Worm (Caenorhabditis elegans) whole organism, L4/young adult: ENCODE results near the gene Y54E2A.9.

Experiments
- W03F9.2 ChIP-seq: fragments of 150-350 bp; optimal IDR thresholded peaks from 2 replicates; lab custom pipeline; 2014; ENCODE audit warnings: missing biosample characterization, missing genetic modification characterization
- dao-5 ChIP-seq: sonication (generic microtip); optimal IDR thresholded peaks from 2 replicates; lab custom pipeline; 2016; ENCODE audit warnings: missing genotype, missing genetic modification characterization, moderate library complexity, missing compliant biosample characterization
- him-1 ChIP-seq: sonication (generic microtip); optimal IDR thresholded peaks from 2 replicates; lab custom pipeline; 2016; ENCODE audit warnings: missing genotype, missing genetic modification reagents, missing genetic modification characterization, missing compliant biosample characterization

Y54E2A.9 gene

DNA sequence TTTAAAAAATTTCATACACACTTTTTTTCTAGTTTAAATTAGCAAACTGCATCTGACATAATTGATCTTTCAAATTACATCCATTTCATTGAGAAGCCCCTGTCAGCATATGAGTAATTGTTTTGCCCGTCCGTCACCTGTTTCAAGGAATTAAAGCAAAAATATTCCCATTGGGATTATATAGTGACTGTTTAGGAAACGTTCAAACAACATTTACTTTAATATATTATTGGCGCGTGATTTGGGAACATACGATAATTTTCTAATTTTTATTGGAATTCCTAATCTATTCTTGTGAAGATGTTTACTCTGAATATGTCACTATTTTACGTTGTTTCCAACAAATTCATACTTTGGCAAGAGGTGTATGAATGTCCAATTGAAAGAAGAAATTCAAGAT lies 19.9 kb upstream of the Y54E2A.9 start, which contains the start of gene srt-11:
TSS of gene srt-11 (plus strand) at position 301 of the 400 bp plus-strand sequence.
- TF ChIP-seq dao-5 (tag; lab: Kevin White, UChicago) (no peak), him-1 (no peak), W03F9.2 (no peak)

DNA sequence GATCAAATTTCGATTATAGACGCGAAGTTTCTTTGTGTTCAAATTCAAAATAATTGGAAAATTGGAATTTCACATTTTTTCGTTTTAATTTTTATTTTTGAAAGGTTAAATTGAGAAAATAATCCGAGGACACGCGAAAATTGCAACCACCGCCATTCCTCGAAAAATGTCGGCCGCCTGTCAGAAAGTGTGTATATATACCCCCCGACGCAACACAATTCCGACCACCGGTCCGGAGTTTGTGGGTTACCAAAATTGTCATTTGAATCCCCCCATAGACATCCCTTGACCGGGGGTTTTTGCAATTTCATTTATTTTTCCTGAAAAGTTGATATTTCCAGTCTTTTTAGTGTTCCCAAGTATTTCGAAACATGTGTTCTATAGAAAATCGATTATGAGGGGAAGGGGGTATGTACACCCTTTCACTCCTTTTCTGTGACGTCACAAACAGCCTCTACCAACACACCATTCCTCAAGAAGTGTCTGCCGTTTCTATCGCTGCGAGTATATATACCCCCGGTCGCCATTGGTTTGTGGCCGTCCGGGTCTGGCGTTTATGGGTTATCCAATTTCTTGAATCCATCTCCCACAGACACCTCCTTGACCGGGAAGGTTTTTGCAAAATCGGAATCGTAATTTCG lies 18.6 kb upstream of the Y54E2A.9 start, which contains the start of gene W01D2.3:
TSS of gene W01D2.3 (minus strand) at position 51 of the 641 bp plus-strand sequence.
- peak; percentile 33 for TF ChIP-seq W03F9.2
- TF ChIP-seq dao-5 (tag; lab: Kevin White, UChicago): peak; percentile 71
- TF ChIP-seq him-1: peak; percentile 32

DNA sequence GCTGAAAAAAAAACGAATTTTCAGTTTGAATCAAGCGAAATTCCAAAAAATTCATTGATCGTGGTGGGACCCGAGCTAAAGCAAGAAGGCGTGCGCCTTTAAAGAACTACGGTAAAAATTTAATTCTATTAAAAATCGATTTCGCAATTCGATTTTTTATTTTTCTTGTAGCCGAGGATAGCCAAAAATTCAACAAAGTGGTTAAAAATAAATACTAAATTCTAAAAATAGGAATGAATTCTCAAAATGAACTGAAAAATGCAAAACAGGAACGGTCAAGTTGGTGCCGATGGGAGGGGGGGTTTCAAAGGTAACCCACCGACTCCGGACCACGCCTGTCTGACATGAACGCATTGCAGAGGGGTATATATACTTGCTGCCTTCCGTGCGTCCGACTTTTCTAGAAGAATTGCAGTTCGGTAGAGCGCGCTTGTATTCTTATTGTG lies 15.3 kb upstream of the Y54E2A.9 start:
- TF ChIP-seq dao-5 (tag; lab: Kevin White, UChicago) (no peak), him-1 (peak; percentile 5), W03F9.2 (no peak)

DNA sequence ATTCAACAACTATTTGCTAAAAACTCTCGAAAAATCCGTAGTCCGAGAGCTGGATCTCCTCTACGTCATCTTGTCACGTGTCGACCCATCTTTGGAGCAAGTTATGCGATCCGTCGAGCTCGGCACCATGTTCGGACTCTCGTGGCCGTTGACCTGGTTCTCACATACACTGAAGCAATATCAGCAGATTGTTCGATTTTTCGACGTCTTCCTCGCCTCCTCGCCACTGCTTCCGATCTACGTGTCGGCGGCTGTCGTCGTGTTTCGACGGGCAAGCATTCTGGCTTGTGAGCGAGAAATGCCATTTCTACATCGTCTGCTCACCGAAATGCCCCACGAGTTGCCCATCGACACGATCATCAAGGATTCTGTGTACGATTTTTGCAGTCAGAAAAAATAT lies 13.6 kb upstream of the Y54E2A.9 start:
- TF ChIP-seq W03F9.2 (no peak), dao-5 (tag; lab: Kevin White, UChicago) (no peak), him-1 (no peak)

DNA sequence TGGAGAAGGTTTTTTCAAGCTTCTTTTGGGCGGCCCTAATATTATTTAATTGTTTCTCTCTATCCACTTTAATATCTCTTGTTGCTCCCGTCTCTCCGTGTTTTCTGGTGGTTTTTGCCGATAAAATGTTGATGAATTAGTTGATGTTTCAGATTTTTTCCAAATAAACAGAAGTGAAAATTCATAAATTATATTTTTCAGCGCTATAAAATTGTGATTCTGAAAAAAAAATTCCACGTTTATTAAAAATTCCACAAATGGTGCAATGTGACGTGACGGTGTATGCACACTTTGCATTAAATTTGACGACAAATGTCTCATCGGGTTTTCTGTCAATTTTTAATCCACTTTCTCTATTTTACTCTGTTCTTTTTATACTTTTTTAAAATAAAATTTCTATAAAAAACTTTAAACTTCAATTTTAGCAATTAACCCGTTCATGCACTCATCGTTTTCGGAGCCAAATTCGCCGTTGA lies 12.3 kb upstream of the Y54E2A.9 start, which contains the start of gene tbc-20:
TSS of gene tbc-20 (plus strand) at position 426 of the 476 bp plus-strand sequence.
- no peak for TF ChIP-seq dao-5 (tag; lab: Kevin White, UChicago)
- no peak for TF ChIP-seq him-1
- TF ChIP-seq W03F9.2: peak; percentile 37

DNA sequence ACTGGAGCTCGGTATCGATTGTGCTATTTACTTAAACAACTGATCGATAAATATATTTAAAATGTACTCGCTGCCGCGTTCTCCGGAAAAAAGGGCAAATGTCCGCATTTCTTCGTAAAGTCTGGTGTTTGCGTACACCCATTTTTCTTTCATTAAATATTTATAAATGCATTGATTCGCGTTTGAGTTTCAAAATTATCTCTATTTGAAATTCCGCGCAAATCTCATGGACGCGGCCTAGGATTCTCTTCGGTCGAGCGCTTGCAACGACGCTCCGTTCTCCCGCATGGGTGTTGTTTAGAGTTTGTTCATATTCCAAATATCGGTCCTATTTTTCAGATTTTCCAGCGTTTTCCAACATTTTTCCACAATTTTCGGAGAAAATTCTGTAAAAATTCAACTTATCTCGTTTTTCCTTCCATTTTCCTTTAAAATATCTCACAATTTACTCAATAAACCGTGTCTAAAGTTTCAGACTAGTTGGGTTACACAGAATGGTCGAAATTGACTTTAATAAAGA lies 9.2 kb upstream of the Y54E2A.9 start, which contains the start of gene eif-3.B:
TSS of gene eif-3.B (plus strand) at position 470 of the 520 bp plus-strand sequence.
- no peak for TF ChIP-seq dao-5 (tag; lab: Kevin White, UChicago)
- peak; percentile 83 for TF ChIP-seq W03F9.2
- peak; percentile 42 for TF ChIP-seq him-1

DNA sequence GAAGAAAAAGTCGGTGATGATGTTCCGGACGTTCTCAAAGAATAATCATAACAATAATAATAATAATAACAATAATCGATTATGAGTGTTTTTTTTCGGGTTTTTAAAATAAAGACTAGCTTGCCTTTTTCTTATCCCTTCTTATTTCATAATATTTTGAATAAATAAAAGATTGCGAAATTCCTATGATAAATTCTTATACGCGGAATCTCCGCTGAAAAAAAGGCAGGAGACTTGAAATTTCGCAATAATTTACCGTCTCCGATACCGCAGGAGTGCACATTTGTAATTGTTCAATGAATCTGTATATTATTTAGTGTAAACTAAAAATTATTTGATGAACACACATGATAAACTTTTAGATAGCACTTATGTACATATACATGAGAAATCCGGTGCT lies 6.7 kb upstream of the Y54E2A.9 start:
- TF ChIP-seq dao-5 (tag; lab: Kevin White, UChicago): no peak
- TF ChIP-seq W03F9.2: no peak
- TF ChIP-seq him-1: no peak

DNA sequence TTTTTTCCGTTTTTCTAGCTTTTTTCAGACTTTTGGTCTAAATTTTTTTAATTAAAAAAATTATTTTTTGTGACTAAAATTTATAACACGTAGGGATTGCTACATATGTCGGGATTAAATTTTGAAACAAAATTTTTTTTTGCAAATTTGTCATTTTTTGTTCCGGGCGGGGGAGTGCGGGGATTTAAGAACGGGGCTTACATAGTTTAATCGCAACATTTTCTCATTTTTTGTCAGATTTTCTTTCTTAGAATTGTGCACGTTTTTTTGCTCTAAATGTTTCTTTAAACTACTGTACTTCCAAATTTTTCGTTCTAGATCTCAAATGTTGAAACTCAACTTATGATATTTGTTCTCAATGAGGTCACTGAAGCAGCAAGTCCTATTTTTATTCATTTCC lies 4.9 kb upstream of the Y54E2A.9 start, which contains the start of gene Y54E2A.10:
TSS of gene Y54E2A.10 (plus strand) at position 301 of the 400 bp plus-strand sequence.
- TF ChIP-seq W03F9.2 (no peak), him-1 (no peak), dao-5 (tag; lab: Kevin White, UChicago) (no peak)

DNA sequence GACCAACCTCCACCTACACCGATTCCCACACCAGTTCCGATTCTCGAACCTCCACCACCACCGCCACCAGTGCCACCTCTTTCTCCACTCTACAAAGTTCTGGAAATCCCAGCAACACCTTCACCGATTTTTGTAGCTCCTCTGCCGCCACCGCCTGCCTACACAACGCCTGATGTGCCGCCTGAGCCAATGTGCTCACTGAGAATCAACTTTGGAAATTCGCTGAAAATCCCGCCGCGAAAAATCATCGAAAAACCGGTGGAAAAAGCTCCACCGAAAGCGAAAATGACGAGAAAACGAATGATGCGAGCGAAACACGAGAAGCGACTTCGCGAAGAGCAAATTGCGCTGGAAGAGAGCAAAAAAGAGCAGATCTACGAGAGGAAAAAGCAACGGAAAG lies 6.0 kb downstream of the Y54E2A.9 start:
- TF ChIP-seq dao-5 (tag; lab: Kevin White, UChicago): no peak

DNA sequence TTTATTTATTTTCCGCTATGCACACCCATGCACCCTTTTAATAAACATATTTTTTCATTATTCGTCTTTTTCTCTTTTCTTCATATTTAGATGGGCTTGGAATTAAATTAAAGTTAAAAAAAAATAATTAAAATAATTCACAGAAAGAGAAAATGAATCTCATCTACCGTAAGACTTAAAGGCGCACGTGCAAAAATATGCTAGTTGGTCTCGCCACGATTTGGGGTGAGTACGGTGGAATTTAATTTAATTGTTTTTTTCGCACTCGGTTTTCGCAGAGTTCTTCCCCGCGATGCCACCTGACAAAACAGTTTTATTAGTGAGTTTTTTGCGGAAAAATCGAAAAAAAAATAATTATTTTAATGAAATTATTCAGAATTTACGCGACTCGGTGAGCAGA lies 7.7 kb downstream of the Y54E2A.9 start, which contains the start of gene Y54E2A.8:
TSS of gene Y54E2A.8 (plus strand) at position 254 of the 400 bp plus-strand sequence.
- TF ChIP-seq dao-5 (tag; lab: Kevin White, UChicago) (no peak), him-1 (no peak), W03F9.2 (no peak)

DNA sequence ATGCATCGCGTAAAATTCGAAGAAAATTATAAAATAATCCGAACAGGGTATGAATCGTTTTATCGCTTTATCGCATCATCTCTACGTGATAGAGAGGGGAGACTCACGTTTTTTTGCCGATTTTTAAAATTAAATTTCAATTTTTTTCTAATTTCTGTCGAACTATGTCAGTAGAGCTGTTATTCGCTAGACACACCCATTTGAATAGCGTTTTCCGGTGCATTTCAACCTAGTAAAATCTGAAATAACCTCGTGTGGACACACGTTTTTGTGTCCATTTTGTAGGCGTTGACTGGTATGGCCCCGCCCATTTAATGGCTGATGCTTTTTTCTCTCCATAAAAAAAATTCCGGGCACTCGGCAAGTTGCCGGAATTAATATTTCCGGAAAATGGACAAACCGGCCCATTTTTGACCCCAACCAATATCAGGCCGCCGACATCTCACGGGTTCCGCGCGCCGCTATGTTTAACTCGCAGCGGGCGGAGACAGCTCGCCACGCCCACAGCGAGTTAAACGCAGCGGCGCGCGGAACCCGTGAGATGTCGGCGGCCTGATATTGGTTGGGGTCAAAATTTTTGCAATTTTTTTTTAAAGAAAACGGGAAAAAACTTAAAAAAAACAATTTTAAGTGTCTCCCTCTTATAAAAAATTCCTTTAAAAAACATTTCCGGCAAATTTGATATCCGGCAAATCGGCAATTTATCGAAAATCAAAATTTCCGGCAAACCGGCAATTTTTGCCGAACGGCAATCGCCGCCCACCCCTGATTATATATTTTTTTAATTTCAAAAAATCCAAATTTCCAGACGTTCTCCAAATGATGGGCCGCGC lies 12.6 kb downstream of the Y54E2A.9 start, which contains the start of gene Y54E2A.7:
TSS of gene Y54E2A.7 (minus strand) at position 51 of the 833 bp plus-strand sequence.
- TF ChIP-seq W03F9.2 (no peak), dao-5 (tag; lab: Kevin White, UChicago) (no peak), him-1 (no peak)

DNA sequence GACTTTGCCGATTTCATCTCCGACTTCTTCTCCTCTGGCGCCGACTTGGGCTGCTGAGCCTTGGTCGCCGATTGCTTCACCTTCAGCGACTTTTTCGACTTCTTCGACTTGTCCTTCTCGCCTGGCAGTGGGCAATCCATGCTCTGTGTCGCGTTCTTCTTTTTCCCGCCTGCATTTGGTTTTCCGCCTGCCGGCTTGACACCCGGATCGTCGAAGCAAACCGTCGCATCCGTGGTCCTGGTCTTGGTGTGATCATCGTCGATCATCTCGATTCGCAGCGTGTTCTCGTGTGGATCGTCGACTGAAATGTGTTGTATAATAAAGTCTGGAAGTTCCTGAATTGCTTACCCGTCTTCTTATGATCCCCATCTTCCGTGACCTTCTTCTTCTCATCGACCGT lies 13.7 kb downstream of the Y54E2A.9 start:
- no peak for TF ChIP-seq dao-5 (tag; lab: Kevin White, UChicago)
- TF ChIP-seq W03F9.2: no peak
- no peak for TF ChIP-seq him-1

DNA sequence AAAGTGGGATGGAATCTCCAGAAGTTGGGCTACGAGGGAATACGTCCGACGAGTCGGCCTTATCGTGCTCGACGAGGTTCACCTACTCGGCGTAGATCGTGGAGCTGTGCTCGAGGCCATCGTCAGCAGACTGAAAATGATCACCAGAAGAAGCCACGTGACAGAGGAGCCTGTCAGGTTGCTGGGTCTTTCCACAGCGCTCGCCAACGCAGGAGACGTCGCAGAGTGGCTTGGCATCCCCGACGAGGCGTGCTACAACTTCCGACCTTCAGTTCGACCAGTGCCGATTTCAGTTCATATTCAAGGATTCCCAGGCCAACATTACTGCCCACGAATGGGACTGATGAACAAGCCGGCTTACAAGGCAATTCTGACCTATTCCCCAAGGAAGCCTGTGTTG lies 14.7 kb downstream of the Y54E2A.9 start:
- no peak for TF ChIP-seq W03F9.2
- no peak for TF ChIP-seq him-1
- TF ChIP-seq dao-5 (tag; lab: Kevin White, UChicago): no peak

DNA sequence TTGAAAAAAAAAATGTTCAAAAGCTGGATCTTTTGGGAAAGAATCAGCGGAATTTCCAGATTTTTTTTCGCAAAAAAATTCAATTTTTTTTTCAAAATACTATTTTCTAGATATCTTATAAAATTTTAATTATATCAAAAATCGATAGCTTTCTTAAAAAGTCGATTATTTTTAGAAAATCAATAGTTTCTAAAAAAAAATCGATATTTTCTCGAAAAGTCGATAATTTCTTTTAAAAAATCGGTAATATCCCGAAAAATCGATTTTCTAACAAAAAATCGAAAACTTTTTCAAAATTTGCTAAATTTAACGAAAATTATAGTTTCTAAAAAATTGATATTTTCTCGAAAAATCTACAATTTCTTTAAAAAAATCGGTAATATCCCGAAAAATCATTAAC lies 17.0 kb downstream of the Y54E2A.9 start:
- no peak for TF ChIP-seq W03F9.2
